Worm (Caenorhabditis elegans) whole organism, L3 larva: ENCODE data around the gene mltn-11.

ENCODE experiments used
- ZK546.5 ChIP-seq: sonication (generic microtip); optimal IDR thresholded peaks from 2 replicates; lab custom pipeline; 2017; ENCODE audit warnings: missing biosample characterization, missing genetic modification characterization
- ama-1 ChIP-seq: fragments of 150-350 bp; optimal IDR thresholded peaks from 2 replicates; lab custom pipeline; 2018
- elt-2 ChIP-seq: sonication (generic microtip); optimal IDR thresholded peaks from 2 replicates; lab custom pipeline; 2016; ENCODE audit warnings: missing genetic modification reagents, mild to moderate bottlenecking, missing genetic modification characterization, missing compliant biosample characterization
- nhr-76 ChIP-seq: fragments of 150-350 bp; sonication (generic microtip); optimal IDR thresholded peaks from 5 replicates; lab custom pipeline; 2014; ENCODE audit warnings: missing biosample characterization, missing genetic modification characterization
- snpc-4 ChIP-seq: fragments of 150-350 bp; optimal IDR thresholded peaks from 2 replicates; lab custom pipeline; 2014; ENCODE audit warnings: missing biosample characterization, missing genetic modification characterization
- unc-39 ChIP-seq: sonication (generic microtip); optimal IDR thresholded peaks from 4 replicates; lab custom pipeline; 2017; ENCODE audit warnings: missing biosample characterization, missing genetic modification characterization

- TF ChIP-seq ZK546.5 (no peak), unc-39 (tag; lab: Kevin White, UChicago) (no peak), ama-1 (lab: Kevin White, UChicago) (no peak), elt-2 (tag; lab: Kevin White, UChicago) (no peak), snpc-4 (tag; lab: Kevin White, UChicago) (no peak), nhr-76 (tag; lab: Kevin White, UChicago) (no peak)
Observed at ce11 chrV:16672198-16672597, 36.2 kb downstream of the mltn-11 start, which contains the start of gene F14F8.8.
